Worm (Caenorhabditis elegans): ENCODE data around the gene nspc-4.

Gene nspc-4

ce11 chrX:8507576-8507975 lies 30.6 kb downstream of the nspc-4 start, which contains the start of gene H03E18.1:
H03E18.1 (plus strand) TSS chrX:8507876.
- TF ChIP-seq B0310.2 (tag; optimal IDR thresholded peaks at IDR 0.05): no peak
- no peak for TF ChIP-seq tbx-37 (GFP tag; conservative IDR thresholded peaks at IDR 0.05)
- TF ChIP-seq hmbx-1 (tag; optimal IDR thresholded peaks at IDR 0.05): no peak
- TF ChIP-seq hnd-1 (tag; optimal IDR thresholded peaks at IDR 0.05): no peak
- no peak for TF ChIP-seq F13C5.2 (tag; optimal IDR thresholded peaks at IDR 0.05)
- TF ChIP-seq sea-1 (GFP tag; conservative IDR thresholded peaks at IDR 0.05): no peak
- TF ChIP-seq ceh-13 (GFP tag; optimal IDR thresholded peaks at IDR 0.05): no peak

DNA sequence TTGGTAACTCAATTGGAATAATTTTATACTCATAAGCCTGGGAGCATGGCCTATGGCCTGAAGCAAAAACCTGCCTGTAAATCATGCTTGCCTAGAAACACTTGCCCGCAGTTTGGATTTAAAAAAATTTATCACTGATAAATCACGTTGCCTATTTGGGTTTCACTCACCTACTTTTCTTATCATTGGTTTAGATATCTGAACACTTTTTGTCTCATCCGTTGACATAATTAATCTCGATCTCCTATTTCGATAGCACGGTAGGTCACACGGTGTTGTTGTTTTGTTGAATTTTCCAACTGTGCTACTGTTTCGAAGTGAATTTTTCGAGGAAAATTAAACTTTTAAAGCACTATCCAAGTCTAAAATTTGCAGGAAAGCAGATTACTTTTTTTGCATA lies 31.1 kb downstream of the nspc-4 start:
- TF ChIP-seq tbx-11 (GFP tag; IDR thresholded peaks at IDR 0.05): no peak
- no peak for TF ChIP-seq B0310.2 (tag; optimal IDR thresholded peaks at IDR 0.05)
- no peak for TF ChIP-seq pes-1 (GFP tag; IDR thresholded peaks at IDR 0.05)
- TF ChIP-seq ama-1 (optimal IDR thresholded peaks at IDR 0.05): no peak
- no peak for TF ChIP-seq tbx-37 (GFP tag; conservative IDR thresholded peaks at IDR 0.05)
- no peak for TF ChIP-seq scrt-1 (GFP tag; IDR thresholded peaks at IDR 0.05)
- TF ChIP-seq ceh-13 (GFP tag; optimal IDR thresholded peaks at IDR 0.05): no peak
- no peak for TF ChIP-seq hmbx-1 (tag; optimal IDR thresholded peaks at IDR 0.05)
- TF ChIP-seq tra-4 (tag; optimal IDR thresholded peaks at IDR 0.05): no peak
- no peak for TF ChIP-seq aly-1 (tag; optimal IDR thresholded peaks at IDR 0.05)
- TF ChIP-seq flt-1 (GFP tag; IDR thresholded peaks at IDR 0.05): no peak
- TF ChIP-seq hmg-4 (GFP tag; optimal IDR thresholded peaks at IDR 0.05): no peak

DNA sequence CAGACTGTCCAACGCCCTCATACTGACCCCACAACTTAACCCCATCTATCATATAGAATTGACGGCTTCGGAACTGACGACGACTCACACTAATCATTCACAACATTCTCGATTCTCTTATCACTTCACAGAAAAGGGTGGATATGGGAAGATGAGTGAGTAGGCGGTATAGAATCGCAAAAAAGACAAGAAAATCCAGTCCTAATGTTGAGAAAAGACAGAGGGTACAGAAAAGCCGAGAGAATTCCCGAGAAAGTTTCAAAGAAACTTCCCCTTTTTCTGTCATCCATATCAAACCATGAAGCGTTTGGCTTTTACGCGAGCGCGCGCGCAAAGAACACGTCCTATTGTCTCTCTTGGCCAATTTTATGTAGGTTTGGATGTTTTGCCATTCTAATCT lies 34.0 kb downstream of the nspc-4 start:
- TF ChIP-seq aly-1 (tag; optimal IDR thresholded peaks at IDR 0.05) (no peak), F13C5.2 (tag; optimal IDR thresholded peaks at IDR 0.05) (no peak), tra-4 (tag; optimal IDR thresholded peaks at IDR 0.05) (no peak), sea-1 (GFP tag; conservative IDR thresholded peaks at IDR 0.05) (no peak), ets-7 (tag; optimal IDR thresholded peaks at IDR 0.05) (no peak), ceh-36 (tag; optimal IDR thresholded peaks at IDR 0.05) (no peak), tbx-37 (GFP tag; conservative IDR thresholded peaks at IDR 0.05) (no peak)

ce11 chrX:8500922-8501321 lies 37.2 kb downstream of the nspc-4 start, which contains the start of gene grd-4:
grd-4 (plus strand) TSS chrX:8501222.
- no peak for TF ChIP-seq sea-1 (GFP tag; conservative IDR thresholded peaks at IDR 0.05)
- TF ChIP-seq tbx-37 (GFP tag; conservative IDR thresholded peaks at IDR 0.05): no peak
- TF ChIP-seq ama-1 (optimal IDR thresholded peaks at IDR 0.05): no peak
- no peak for TF ChIP-seq tbx-11 (GFP tag; IDR thresholded peaks at IDR 0.05)
- TF ChIP-seq B0310.2 (tag; optimal IDR thresholded peaks at IDR 0.05): no peak
- no peak for TF ChIP-seq aly-1 (tag; optimal IDR thresholded peaks at IDR 0.05)
- no peak for TF ChIP-seq hnd-1 (tag; optimal IDR thresholded peaks at IDR 0.05)
- TF ChIP-seq ceh-36 (tag; optimal IDR thresholded peaks at IDR 0.05): no peak
- no peak for TF ChIP-seq flt-1 (GFP tag; IDR thresholded peaks at IDR 0.05)
- TF ChIP-seq F13C5.2 (tag; optimal IDR thresholded peaks at IDR 0.05): no peak
- no peak for TF ChIP-seq ets-7 (tag; optimal IDR thresholded peaks at IDR 0.05)
- TF ChIP-seq ceh-13 (GFP tag; optimal IDR thresholded peaks at IDR 0.05): no peak
- TF ChIP-seq scrt-1 (GFP tag; IDR thresholded peaks at IDR 0.05): no peak
- no peak for TF ChIP-seq hmg-4 (GFP tag; optimal IDR thresholded peaks at IDR 0.05)
- TF ChIP-seq tra-4 (tag; optimal IDR thresholded peaks at IDR 0.05): no peak
- no peak for TF ChIP-seq hmbx-1 (tag; optimal IDR thresholded peaks at IDR 0.05)

DNA sequence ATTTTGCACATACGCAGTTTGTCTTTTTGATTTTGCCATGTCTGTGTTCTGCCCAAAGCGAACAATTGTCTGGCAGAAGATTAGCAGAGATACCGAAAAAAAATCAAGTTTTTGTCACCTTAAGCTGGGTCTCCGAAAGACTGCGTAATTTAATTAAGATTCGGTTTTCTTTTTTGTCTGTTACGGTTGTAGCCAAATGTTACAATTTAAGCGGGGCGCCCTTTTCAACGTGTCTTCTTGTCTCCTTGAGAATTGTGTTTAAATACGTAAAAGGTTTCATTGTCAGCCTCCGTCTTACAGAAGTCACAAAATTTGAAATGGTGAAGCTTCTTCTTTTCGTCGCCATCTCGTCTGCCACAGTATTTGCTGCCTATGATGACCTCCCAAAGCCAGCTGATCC lies 38.4 kb downstream of the nspc-4 start, which contains the start of gene grd-14:
Gene grd-14 (plus strand): TSS at position 301 of the 400 bp plus-strand sequence.
- no peak for TF ChIP-seq ets-7 (tag; optimal IDR thresholded peaks at IDR 0.05)
- TF ChIP-seq tbx-11 (GFP tag; IDR thresholded peaks at IDR 0.05): no peak
- no peak for TF ChIP-seq scrt-1 (GFP tag; IDR thresholded peaks at IDR 0.05)
- no peak for TF ChIP-seq F13C5.2 (tag; optimal IDR thresholded peaks at IDR 0.05)
- TF ChIP-seq aly-1 (tag; optimal IDR thresholded peaks at IDR 0.05): no peak
- TF ChIP-seq ceh-36 (tag; optimal IDR thresholded peaks at IDR 0.05): no peak
- TF ChIP-seq sea-1 (GFP tag; conservative IDR thresholded peaks at IDR 0.05): no peak
- no peak for TF ChIP-seq B0310.2 (tag; optimal IDR thresholded peaks at IDR 0.05)
- TF ChIP-seq ama-1 (optimal IDR thresholded peaks at IDR 0.05): no peak
- no peak for TF ChIP-seq pes-1 (GFP tag; IDR thresholded peaks at IDR 0.05)
- TF ChIP-seq ceh-13 (GFP tag; optimal IDR thresholded peaks at IDR 0.05): no peak
- TF ChIP-seq flt-1 (GFP tag; IDR thresholded peaks at IDR 0.05): no peak
- no peak for TF ChIP-seq tra-4 (tag; optimal IDR thresholded peaks at IDR 0.05)
- no peak for TF ChIP-seq hmg-4 (GFP tag; optimal IDR thresholded peaks at IDR 0.05)
- TF ChIP-seq hnd-1 (tag; optimal IDR thresholded peaks at IDR 0.05): no peak
- TF ChIP-seq hmbx-1 (tag; optimal IDR thresholded peaks at IDR 0.05): no peak
- no peak for TF ChIP-seq tbx-37 (GFP tag; conservative IDR thresholded peaks at IDR 0.05)

ce11 chrX:8495005-8495404 lies 43.2 kb downstream of the nspc-4 start, which contains the start of gene T01B10.5:
T01B10.5 (plus strand) TSS chrX:8495305.
- TF ChIP-seq sea-1 (GFP tag; conservative IDR thresholded peaks at IDR 0.05) (no peak), scrt-1 (GFP tag; IDR thresholded peaks at IDR 0.05) (no peak), ama-1 (optimal IDR thresholded peaks at IDR 0.05) (no peak), hmg-4 (GFP tag; optimal IDR thresholded peaks at IDR 0.05) (no peak), hmbx-1 (tag; optimal IDR thresholded peaks at IDR 0.05) (no peak), hnd-1 (tag; optimal IDR thresholded peaks at IDR 0.05) (no peak)

DNA sequence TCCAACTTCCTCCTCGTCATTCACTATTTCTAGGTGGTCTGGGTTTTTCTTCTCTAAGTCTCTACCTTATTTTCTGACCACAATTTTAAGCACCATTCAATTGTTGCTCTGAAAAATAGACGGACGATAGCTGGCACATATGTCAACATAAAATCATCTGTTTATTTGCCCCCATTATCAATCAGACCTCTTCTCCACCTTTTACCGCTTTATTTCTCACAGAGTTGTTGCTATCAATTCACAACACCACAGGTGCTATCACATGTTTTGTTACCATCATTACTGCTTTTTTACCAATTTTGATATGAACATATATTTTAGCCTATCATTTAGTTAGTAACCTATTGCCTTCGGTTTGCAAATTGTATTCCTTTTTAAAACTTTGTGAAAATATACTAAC lies 45.4 kb downstream of the nspc-4 start:
- no peak for TF ChIP-seq F13C5.2 (tag; optimal IDR thresholded peaks at IDR 0.05)

ce11 chrX:8489886-8490285 lies 48.3 kb downstream of the nspc-4 start:
- no peak for TF ChIP-seq sea-1 (GFP tag; conservative IDR thresholded peaks at IDR 0.05)
- TF ChIP-seq ets-7 (tag; optimal IDR thresholded peaks at IDR 0.05): no peak
- TF ChIP-seq B0310.2 (tag; optimal IDR thresholded peaks at IDR 0.05): no peak
- TF ChIP-seq scrt-1 (GFP tag; IDR thresholded peaks at IDR 0.05): no peak
- TF ChIP-seq tbx-11 (GFP tag; IDR thresholded peaks at IDR 0.05): no peak
- TF ChIP-seq hmg-4 (GFP tag; optimal IDR thresholded peaks at IDR 0.05): no peak
- TF ChIP-seq tra-4 (tag; optimal IDR thresholded peaks at IDR 0.05): no peak
- no peak for TF ChIP-seq hnd-1 (tag; optimal IDR thresholded peaks at IDR 0.05)
- TF ChIP-seq ama-1 (optimal IDR thresholded peaks at IDR 0.05): no peak
- TF ChIP-seq pes-1 (GFP tag; IDR thresholded peaks at IDR 0.05): no peak
- TF ChIP-seq hmbx-1 (tag; optimal IDR thresholded peaks at IDR 0.05): no peak
- TF ChIP-seq F13C5.2 (tag; optimal IDR thresholded peaks at IDR 0.05): no peak
- no peak for TF ChIP-seq flt-1 (GFP tag; IDR thresholded peaks at IDR 0.05)
- no peak for TF ChIP-seq ceh-13 (GFP tag; optimal IDR thresholded peaks at IDR 0.05)
- no peak for TF ChIP-seq ceh-36 (tag; optimal IDR thresholded peaks at IDR 0.05)
- TF ChIP-seq tbx-37 (GFP tag; conservative IDR thresholded peaks at IDR 0.05): no peak
- TF ChIP-seq aly-1 (tag; optimal IDR thresholded peaks at IDR 0.05): no peak
